Worm (Caenorhabditis elegans): ENCODE data around the gene Y32F6B.1.
"Not testable (repeated sequence)": the region's sequence is repeated elsewhere in the genome, so short reads cannot be mapped to it uniquely, and the experiment has no call there.

DNA sequence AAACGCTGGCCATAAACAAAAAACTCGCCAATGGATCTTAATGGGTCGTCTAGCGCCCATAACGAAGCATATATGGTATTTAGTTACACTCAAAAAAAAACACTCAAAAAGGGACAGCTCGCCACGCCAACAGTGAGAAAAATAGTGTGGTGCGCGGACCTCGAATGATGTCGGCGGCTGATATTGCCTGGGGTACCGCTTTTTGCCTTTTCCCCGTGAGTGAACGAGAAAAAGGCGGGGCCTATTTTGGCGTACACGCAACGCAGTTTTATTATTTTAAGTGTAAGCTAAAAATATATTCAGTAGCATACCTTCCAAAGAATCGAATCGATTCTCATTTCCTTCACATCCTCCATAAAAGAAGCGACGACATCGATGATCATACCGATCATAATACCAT, 27.7 kb downstream of the Y32F6B.1 start:
- not testable (repeated sequence) for TF ChIP-seq B0336.3 (GFP tag; IDR thresholded peaks at IDR 0.05); F49E8.2 (tag; optimal IDR thresholded peaks at IDR 0.05; ENCODE audit: insufficient read depth); lin-35 (GFP tag; optimal IDR thresholded peaks at IDR 0.05); snpc-4 (GFP tag; optimal IDR thresholded peaks at IDR 0.05); rec-8 (tag; optimal IDR thresholded peaks at IDR 0.05); egl-18 (GFP tag; IDR thresholded peaks at IDR 0.05); fkh-3 (tag; optimal IDR thresholded peaks at IDR 0.05); mes-4 (tag; optimal IDR thresholded peaks at IDR 0.05); ztf-22 (GFP tag; optimal IDR thresholded peaks at IDR 0.05); zim-3 (tag; optimal IDR thresholded peaks at IDR 0.05); aptf-3 (GFP tag; IDR thresholded peaks at IDR 0.05); T26A5.8 (tag; optimal IDR thresholded peaks at IDR 0.05)
- peak in 3 of 4 experiments; percentile 45 to 85 (median 72) for TF ChIP-seq snpc-4 (tag; optimal IDR thresholded peaks at IDR 0.05)

All from whole organism, young adult.